Worm (Caenorhabditis elegans) whole organism, late embryonic: ENCODE data around the gene mltn-8.

Experiments
- C38D4.7 ChIP-seq: fragments of 200-800 bp; sonication (Bioruptor generic); optimal IDR thresholded peaks from 2 replicates; lab custom pipeline; 2018; ENCODE audit warnings: mild to moderate bottlenecking, missing genetic modification characterization, moderate library complexity, missing compliant biosample characterization
- F13H6.1 ChIP-seq: sonication (generic microtip); optimal IDR thresholded peaks from 2 replicates; lab custom pipeline; 2016; ENCODE audit warnings: missing genetic modification characterization, missing compliant biosample characterization
- T23F11.4 ChIP-seq: fragments of 200-800 bp; sonication (Bioruptor generic); optimal IDR thresholded peaks from 2 replicates; lab custom pipeline; 2018; ENCODE audit warnings: mild to moderate bottlenecking, missing genetic modification characterization, missing compliant biosample characterization
- ama-1 ChIP-seq: fragments of 150-350 bp; optimal IDR thresholded peaks from 2 replicates; lab custom pipeline; 2014
- ceh-18 ChIP-seq: sonication (generic microtip); optimal IDR thresholded peaks from 2 replicates; lab custom pipeline; 2016; ENCODE audit warnings: missing genetic modification characterization, missing compliant biosample characterization
- ceh-19 ChIP-seq: fragments of 200-800 bp; sonication (Bioruptor generic); optimal IDR thresholded peaks from 2 replicates; lab custom pipeline; 2018; ENCODE audit warnings: mild to moderate bottlenecking, missing genetic modification characterization, missing compliant biosample characterization
- ceh-24 ChIP-seq: sonication (generic microtip); optimal IDR thresholded peaks from 2 replicates; lab custom pipeline; 2016; ENCODE audit warnings: mild to moderate bottlenecking, missing genetic modification characterization, missing compliant biosample characterization
- ceh-31 ChIP-seq: sonication (generic microtip); optimal IDR thresholded peaks from 2 replicates; lab custom pipeline; 2016; ENCODE audit warnings: missing genetic modification characterization, missing compliant biosample characterization
- ceh-45 ChIP-seq: fragments of 200-800 bp; sonication (Bioruptor generic); IDR thresholded peaks from 2 replicates; pipeline ENCODE4 v1.3.6; 2022; ENCODE audit warnings: missing genetic modification reagents, missing genetic modification characterization, missing compliant biosample characterization
- ceh-6 ChIP-seq: fragments of 200-800 bp; sonication (Bioruptor generic); optimal IDR thresholded peaks from 2 replicates; lab custom pipeline; 2018; ENCODE audit warnings: mild to moderate bottlenecking, missing genetic modification characterization, missing compliant biosample characterization
- ceh-9 ChIP-seq: sonication (generic microtip); optimal IDR thresholded peaks from 2 replicates; lab custom pipeline; 2016; ENCODE audit warnings: mild to moderate bottlenecking, missing genetic modification characterization, inconsistent platforms, missing compliant biosample characterization
- che-1 ChIP-seq: sonication (generic microtip); optimal IDR thresholded peaks from 2 replicates; lab custom pipeline; 2016; ENCODE audit warnings: mild to moderate bottlenecking, missing genetic modification characterization, missing compliant biosample characterization
- dve-1 ChIP-seq: sonication (generic microtip); optimal IDR thresholded peaks from 2 replicates; lab custom pipeline; 2017; ENCODE audit warnings: antibody characterized with exemption, mild to moderate bottlenecking, missing genetic modification characterization, missing compliant biosample characterization
- elt-2 ChIP-seq: sonication (generic microtip); optimal IDR thresholded peaks from 2 replicates; lab custom pipeline; 2016; ENCODE audit warnings: missing genetic modification reagents, missing genetic modification characterization, missing compliant biosample characterization
- elt-4 ChIP-seq: sonication (generic microtip); optimal IDR thresholded peaks from 2 replicates; lab custom pipeline; 2016; ENCODE audit warnings: missing genetic modification characterization, missing compliant biosample characterization
- ets-4 ChIP-seq: sonication (generic microtip); optimal IDR thresholded peaks from 2 replicates; lab custom pipeline; 2016; ENCODE audit warnings: missing genetic modification characterization, missing compliant biosample characterization
- eyg-1 ChIP-seq: sonication (generic microtip); optimal IDR thresholded peaks from 2 replicates; lab custom pipeline; 2016; ENCODE audit warnings: missing genotype, missing genetic modification characterization, missing compliant biosample characterization
- fax-1 ChIP-seq: sonication (generic microtip); optimal IDR thresholded peaks from 2 replicates; lab custom pipeline; 2016; ENCODE audit warnings: missing genotype, missing genetic modification characterization, missing compliant biosample characterization
- fkh-6 ChIP-seq: sonication (generic microtip); optimal IDR thresholded peaks from 2 replicates; lab custom pipeline; 2016; ENCODE audit warnings: missing genetic modification characterization, missing compliant biosample characterization
- hlh-13 ChIP-seq: fragments of 200-800 bp; sonication (Bioruptor generic); optimal IDR thresholded peaks from 2 replicates; lab custom pipeline; 2018; ENCODE audit warnings: mild to moderate bottlenecking, missing genetic modification characterization, missing compliant biosample characterization
- hlh-15 ChIP-seq: sonication (generic microtip); optimal IDR thresholded peaks from 2 replicates; lab custom pipeline; 2016; ENCODE audit warnings: missing genetic modification characterization, missing compliant biosample characterization
- hlh-6 ChIP-seq: sonication (generic microtip); optimal IDR thresholded peaks from 2 replicates; lab custom pipeline; 2016; ENCODE audit warnings: missing genotype, missing genetic modification characterization, missing compliant biosample characterization
- hlh-8 ChIP-seq: sonication (generic microtip); optimal IDR thresholded peaks from 2 replicates; lab custom pipeline; 2016; ENCODE audit warnings: missing genotype, missing genetic modification characterization, missing compliant biosample characterization
- lim-6 ChIP-seq: sonication (generic microtip); optimal IDR thresholded peaks from 2 replicates; lab custom pipeline; 2016; ENCODE audit warnings: missing genetic modification characterization, missing compliant biosample characterization
- mec-3 ChIP-seq: sonication (generic microtip); optimal IDR thresholded peaks from 2 replicates; lab custom pipeline; 2016; ENCODE audit warnings: borderline replicate concordance, missing genetic modification characterization, missing compliant biosample characterization
- nfya-1 ChIP-seq: sonication (generic microtip); optimal IDR thresholded peaks from 2 replicates; lab custom pipeline; 2017; ENCODE audit warnings: missing genetic modification characterization, mild to moderate bottlenecking, missing compliant biosample characterization, antibody characterized with exemption, moderate library complexity
- nhr-11 ChIP-seq: fragments of 150-350 bp; optimal IDR thresholded peaks from 2 replicates; lab custom pipeline; 2014; ENCODE audit warnings: missing biosample characterization, missing genetic modification characterization
- nhr-232 ChIP-seq: sonication (generic microtip); optimal IDR thresholded peaks from 2 replicates; lab custom pipeline; 2016; ENCODE audit warnings: missing genetic modification characterization, missing compliant biosample characterization
- odd-2 ChIP-seq: sonication (generic microtip); optimal IDR thresholded peaks from 2 replicates; lab custom pipeline; 2017; ENCODE audit warnings: antibody characterized with exemption, mild to moderate bottlenecking, missing genetic modification characterization, missing compliant biosample characterization
- pat-9 ChIP-seq: fragments of 200-800 bp; sonication (Bioruptor generic); optimal IDR thresholded peaks from 2 replicates; lab custom pipeline; 2018; ENCODE audit warnings: mild to moderate bottlenecking, missing genetic modification characterization, moderate library complexity, missing compliant biosample characterization
- pax-1 ChIP-seq: fragments of 150-350 bp; optimal IDR thresholded peaks from 2 replicates; lab custom pipeline; 2014; ENCODE audit warnings: missing biosample characterization, missing genetic modification characterization
- pha-2 ChIP-seq: sonication (generic microtip); optimal IDR thresholded peaks from 2 replicates; lab custom pipeline; 2017; ENCODE audit warnings: mild to moderate bottlenecking, missing genetic modification characterization, missing compliant biosample characterization
- pqm-1 ChIP-seq: sonication (generic microtip); optimal IDR thresholded peaks from 2 replicates; lab custom pipeline; 2016; ENCODE audit warnings: missing genetic modification characterization, missing compliant biosample characterization
- pros-1 ChIP-seq: fragments of 150-350 bp; optimal IDR thresholded peaks from 2 replicates; lab custom pipeline; 2014; ENCODE audit warnings: missing biosample characterization, missing genetic modification reagents, missing genetic modification characterization
- sdc-2 ChIP-seq: sonication (generic microtip); optimal IDR thresholded peaks from 2 replicates; lab custom pipeline; 2016; ENCODE audit warnings: missing genotype, missing genetic modification characterization, missing compliant biosample characterization
- sox-2 ChIP-seq: fragments of 200-800 bp; sonication (Bioruptor generic); IDR thresholded peaks from 2 replicates; pipeline ENCODE4 v1.3.6; 2022; ENCODE audit warnings: missing genetic modification reagents, missing genetic modification characterization, missing compliant biosample characterization
- sox-4 ChIP-seq: sonication (generic microtip); optimal IDR thresholded peaks from 2 replicates; lab custom pipeline; 2017; ENCODE audit warnings: mild to moderate bottlenecking, missing genetic modification characterization, inconsistent platforms, missing compliant biosample characterization
- syd-9 ChIP-seq: sonication (generic microtip); optimal IDR thresholded peaks from 2 replicates; lab custom pipeline; 2016; ENCODE audit warnings: mild to moderate bottlenecking, missing genetic modification characterization, moderate library complexity, missing compliant biosample characterization
- unc-3 ChIP-seq, 2 experiments: fragments of 200-800 bp in 1 of 2; sonication (Bioruptor generic) in 1 of 2; sonication (generic microtip) in 1 of 2; conservative IDR thresholded peaks in 1 of 2; optimal IDR thresholded peaks in 1 of 2; 2 replicates each; pipeline versions ENCODE4 v1.3.6 to Lab custom; 2016 to 2022; ENCODE audit warnings: missing compliant biosample characterization in 2 of 2, missing genetic modification characterization in 2 of 2, missing genetic modification reagents in 1 of 2
- unc-42 ChIP-seq: sonication (generic microtip); optimal IDR thresholded peaks from 2 replicates; lab custom pipeline; 2016; ENCODE audit warnings: missing genotype, missing genetic modification characterization, missing compliant biosample characterization
- unc-55 ChIP-seq: sonication (generic microtip); optimal IDR thresholded peaks from 2 replicates; lab custom pipeline; 2017; ENCODE audit warnings: missing biosample characterization, missing genetic modification reagents, missing genetic modification characterization
- unc-86 ChIP-seq: sonication (generic microtip); optimal IDR thresholded peaks from 2 replicates; lab custom pipeline; 2016; ENCODE audit warnings: missing genetic modification characterization, missing compliant biosample characterization
- zip-5 ChIP-seq: sonication (generic microtip); optimal IDR thresholded peaks from 2 replicates; lab custom pipeline; 2016; ENCODE audit warnings: missing genetic modification characterization, missing compliant biosample characterization
- ztf-16 ChIP-seq: sonication (generic microtip); optimal IDR thresholded peaks from 2 replicates; lab custom pipeline; 2017; ENCODE audit warnings: missing genetic modification characterization, missing compliant biosample characterization

mltn-8 gene

DNA sequence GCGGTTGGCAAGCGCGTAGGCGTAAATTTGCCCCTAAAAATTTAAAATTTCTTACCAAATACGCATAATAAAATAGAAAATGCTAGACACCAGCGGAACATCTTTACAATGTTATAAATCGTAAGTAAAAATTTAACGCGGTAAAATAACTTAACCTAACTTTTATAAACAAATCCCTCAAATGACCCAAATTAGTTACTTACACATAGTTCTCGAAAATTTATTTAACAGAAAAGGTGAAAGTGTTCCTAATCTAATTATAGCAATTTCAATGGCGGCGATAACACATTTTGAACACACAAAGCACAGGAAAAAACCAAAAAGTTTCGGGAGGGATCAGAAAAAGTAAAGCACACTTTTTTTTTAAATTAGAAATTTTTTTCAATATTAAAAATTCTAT lies at the start of gene mltn-8:
Gene mltn-8 (minus strand): TSS at position 101 of the 400 bp plus-strand sequence.
- no peak for TF ChIP-seq hlh-15 (tag; lab: Kevin White, UChicago)
- TF ChIP-seq syd-9: no peak
- TF ChIP-seq unc-55 (GFP tag; lab: Kevin White, UChicago): no peak
- no peak for TF ChIP-seq zip-5
- TF ChIP-seq unc-3 (GFP tag; conservative IDR thresholded peaks at IDR 0.05; lab: Robert Waterston, UW): no peak
- TF ChIP-seq unc-3 (tag; optimal IDR thresholded peaks at IDR 0.05; lab: Kevin White, UChicago): no peak
- no peak for TF ChIP-seq pax-1 (tag; lab: Kevin White, UChicago)
- TF ChIP-seq ztf-16 (tag; lab: Kevin White, UChicago): no peak
- no peak for TF ChIP-seq F13H6.1
- TF ChIP-seq ceh-19 (GFP tag; lab: Kevin White, UChicago): no peak
- TF ChIP-seq sox-2: no peak
- no peak for TF ChIP-seq T23F11.4 (GFP tag; lab: Kevin White, UChicago)

DNA sequence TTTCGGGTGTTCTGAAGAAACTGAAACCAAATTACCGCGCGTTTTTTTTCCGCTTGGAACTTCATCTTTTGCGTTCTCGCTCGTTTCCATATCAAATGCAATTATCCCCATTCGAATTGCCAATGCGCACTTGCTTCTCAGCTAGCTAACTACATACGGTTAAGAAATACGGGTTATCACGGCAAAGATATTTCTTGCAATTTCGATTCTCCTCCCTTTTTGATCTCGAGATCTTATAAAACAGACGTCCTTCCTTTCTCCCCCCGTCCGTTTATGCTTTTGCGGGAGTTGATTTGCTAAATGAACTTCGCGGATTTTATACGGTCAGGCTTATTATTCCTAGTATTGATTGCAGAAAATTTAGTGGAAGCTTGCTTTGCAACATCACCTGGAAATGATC lies 48.8 kb upstream of the mltn-8 start, which contains the start of gene B0554.4:
Gene B0554.4 (plus strand): TSS at position 301 of the 400 bp plus-strand sequence.
- TF ChIP-seq pat-9 (no peak), odd-2 (no peak), che-1 (tag; lab: Kevin White, UChicago) (no peak), unc-42 (no peak), ama-1 (lab: Kevin White, UChicago) (no peak), elt-4 (tag; lab: Kevin White, UChicago) (no peak), unc-86 (tag; lab: Kevin White, UChicago) (no peak), hlh-15 (tag; lab: Kevin White, UChicago) (no peak), syd-9 (no peak), hlh-8 (tag; lab: Kevin White, UChicago) (no peak), pros-1 (tag; lab: Kevin White, UChicago) (no peak), ceh-31 (tag; lab: Kevin White, UChicago) (no peak), eyg-1 (no peak), sdc-2 (tag; lab: Kevin White, UChicago) (no peak)

DNA sequence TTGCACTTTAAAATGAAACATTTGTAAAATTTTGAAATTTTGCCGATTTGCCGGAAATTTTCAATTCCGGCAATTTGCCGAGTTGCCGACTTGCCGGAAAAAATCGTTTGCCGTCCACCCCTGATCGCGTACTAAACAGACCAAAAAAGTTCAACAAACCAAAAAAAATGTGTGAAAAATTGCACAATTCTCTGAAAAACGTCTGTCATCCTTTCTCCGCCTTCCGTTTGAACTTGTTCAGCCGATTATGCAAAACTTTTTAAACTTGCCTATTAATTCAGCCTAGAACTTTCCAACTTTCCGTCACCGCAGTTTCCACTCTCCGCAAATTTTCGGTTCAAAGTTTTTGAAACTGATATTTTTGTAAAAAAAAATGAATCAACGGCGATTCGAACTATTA lies 44.1 kb upstream of the mltn-8 start, which contains the start of gene B0554.5:
Gene B0554.5 (plus strand): TSS at position 301 of the 400 bp plus-strand sequence.
- no peak for TF ChIP-seq ceh-6 (GFP tag; lab: Kevin White, UChicago)
- no peak for TF ChIP-seq sox-4 (tag; lab: Kevin White, UChicago)
- TF ChIP-seq lim-6 (tag; lab: Kevin White, UChicago): no peak
- no peak for TF ChIP-seq syd-9
- TF ChIP-seq pax-1 (tag; lab: Kevin White, UChicago): no peak
- TF ChIP-seq nhr-232 (tag; lab: Kevin White, UChicago): no peak
- no peak for TF ChIP-seq F13H6.1
- no peak for TF ChIP-seq unc-55 (GFP tag; lab: Kevin White, UChicago)
- no peak for TF ChIP-seq ceh-18
- no peak for TF ChIP-seq ceh-45 (GFP tag; lab: Robert Waterston, UW)
- no peak for TF ChIP-seq nhr-11 (tag; lab: Kevin White, UChicago)
- no peak for TF ChIP-seq hlh-13 (GFP tag; lab: Kevin White, UChicago)
- no peak for TF ChIP-seq nfya-1 (tag; lab: Kevin White, UChicago)
- no peak for TF ChIP-seq ceh-9 (tag; lab: Kevin White, UChicago)

DNA sequence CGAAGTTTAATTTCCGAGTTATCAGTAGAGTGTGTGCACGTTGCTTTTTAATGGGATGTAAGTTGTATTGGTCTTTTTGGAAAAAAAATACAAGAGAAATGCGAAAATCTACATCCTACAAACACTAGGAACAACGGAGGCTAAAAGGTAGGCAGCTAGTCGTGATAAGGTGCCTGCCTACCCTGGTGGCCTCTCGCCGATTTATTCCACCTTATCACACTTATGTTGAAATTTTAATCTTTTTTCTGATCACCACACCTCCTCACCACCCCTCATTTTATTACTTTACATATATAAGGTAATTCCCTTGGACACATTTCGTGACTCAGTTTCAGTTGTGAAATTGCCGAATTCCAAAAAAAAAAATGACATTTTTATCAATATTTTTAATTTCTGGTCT lies 42.0 kb upstream of the mltn-8 start, which contains the start of gene dod-20:
Gene dod-20 (plus strand): TSS at position 301 of the 400 bp plus-strand sequence.
- TF ChIP-seq ceh-19 (GFP tag; lab: Kevin White, UChicago): no peak
- no peak for TF ChIP-seq hlh-6 (tag; lab: Kevin White, UChicago)
- no peak for TF ChIP-seq sdc-2 (tag; lab: Kevin White, UChicago)

DNA sequence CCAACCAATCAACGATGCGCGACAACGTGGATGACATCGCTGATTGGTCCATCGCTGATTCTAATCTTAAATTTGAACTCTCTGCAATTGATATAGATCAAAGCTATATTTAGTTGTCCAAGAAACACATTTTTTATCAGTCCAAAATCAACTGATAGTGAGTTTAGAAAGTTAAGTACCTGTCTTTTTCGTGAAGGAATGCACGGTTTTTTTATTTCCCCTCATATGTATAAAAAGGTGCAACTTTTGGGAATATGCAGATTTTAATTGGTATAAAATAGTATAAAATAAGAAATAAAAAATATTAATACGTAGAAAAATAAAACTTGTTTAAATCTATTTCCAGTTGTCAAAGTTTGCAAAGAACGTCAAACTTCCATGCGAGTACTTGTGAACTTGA lies 38.3 kb upstream of the mltn-8 start, which contains the start of gene Y39D8A.1:
Gene Y39D8A.1 (plus strand): TSS at position 301 of the 400 bp plus-strand sequence.
- TF ChIP-seq F13H6.1 (no peak), pqm-1 (tag; lab: Kevin White, UChicago) (no peak), ets-4 (tag; lab: Kevin White, UChicago) (no peak), ceh-18 (no peak), unc-42 (no peak), mec-3 (tag; lab: Kevin White, UChicago) (no peak), fkh-6 (tag; lab: Kevin White, UChicago) (no peak), pax-1 (tag; lab: Kevin White, UChicago) (no peak), dve-1 (tag; lab: Kevin White, UChicago) (no peak), unc-86 (tag; lab: Kevin White, UChicago) (no peak), elt-2 (tag; lab: Kevin White, UChicago) (no peak), ceh-9 (tag; lab: Kevin White, UChicago) (no peak), sox-2 (no peak), C38D4.7 (GFP tag; lab: Kevin White, UChicago) (no peak), syd-9 (no peak), fax-1 (tag; lab: Kevin White, UChicago) (no peak), ceh-24 (tag; lab: Kevin White, UChicago) (no peak), pha-2 (tag; lab: Kevin White, UChicago) (no peak), hlh-8 (tag; lab: Kevin White, UChicago) (no peak)
